Fruit fly (Drosophila melanogaster): ENCODE measurements around the gene CG9231.

CG9231 gene

DNA sequence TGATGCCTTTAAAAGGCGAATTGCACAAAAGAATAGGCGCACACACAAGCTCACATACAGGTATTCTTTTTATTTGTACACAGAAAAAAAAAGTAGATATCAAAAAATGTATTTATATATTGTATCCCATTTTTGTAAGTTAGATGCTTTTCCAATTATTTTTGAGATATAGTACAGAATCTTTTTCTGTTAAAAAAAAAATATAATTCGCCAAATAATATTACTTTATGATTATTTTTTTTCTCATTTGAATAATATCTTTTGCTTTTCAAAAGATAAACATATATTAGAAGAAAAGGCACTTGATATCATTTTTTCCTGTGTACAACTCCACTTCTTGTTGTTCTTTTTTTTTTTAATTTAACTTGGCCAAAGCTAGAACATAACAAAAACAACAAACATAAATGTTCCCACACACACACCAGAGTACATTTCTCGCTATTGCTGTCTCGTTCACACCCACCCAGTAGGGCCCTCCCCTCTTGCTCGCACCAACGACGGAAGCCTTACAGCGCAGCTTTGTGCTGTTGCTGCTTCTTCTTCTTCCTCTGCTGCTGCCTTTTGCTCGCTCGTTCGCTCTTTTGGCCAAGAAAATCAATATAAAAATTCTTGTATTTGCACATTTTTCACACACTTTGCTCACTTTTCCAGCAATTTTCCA is 49.1 kb upstream of the CG9231 start (continued):
- TF ChIP-seq rib (GFP tag; IDR thresholded peaks at IDR 0.05) (no peak), CG12942 (GFP tag; optimal IDR thresholded peaks at IDR 0.05) (peak; percentile 1), Hey (tag; optimal IDR thresholded peaks at IDR 0.05) (no peak), CG10543 (GFP tag; optimal IDR thresholded peaks at IDR 0.05) (peak; percentile 48), Gug (GFP tag; IDR thresholded peaks at IDR 0.05) (no peak; the same call in 3 of the 4 replicates), CG6689 (GFP tag; IDR thresholded peaks at IDR 0.05) (peak; percentile 87), gt (GFP tag; IDR thresholded peaks at IDR 0.05) (no peak), amos (GFP tag; IDR thresholded peaks at IDR 0.05; ENCODE audit: partially characterized antibody) (no peak), CG12219 (GFP tag; optimal IDR thresholded peaks at IDR 0.05) (no peak), klu (GFP tag; IDR thresholded peaks at IDR 0.05) (no peak; the same call in 1 of the 2 replicates), CkIIα-i1 (GFP tag; IDR thresholded peaks at IDR 0.05) (no peak), disco-r (GFP tag; optimal IDR thresholded peaks at IDR 0.05) (no peak), CG32532 (GFP tag; IDR thresholded peaks at IDR 0.05) (peak; percentile 89), H2.0 (GFP tag; IDR thresholded peaks at IDR 0.05) (peak; percentile 8; the same call in 1 of the 2 replicates), sim (GFP tag; IDR thresholded peaks at IDR 0.05) (peak; percentile 67), Dref (GFP tag; IDR thresholded peaks at IDR 0.05) (no peak), pros (GFP tag; optimal IDR thresholded peaks at IDR 0.05) (no peak), NC2β (GFP tag; optimal IDR thresholded peaks at IDR 0.05) (no peak), HHEX (GFP tag; optimal IDR thresholded peaks at IDR 0.05) (peak; percentile 51), CG9727 (GFP tag; optimal IDR thresholded peaks at IDR 0.05) (peak; percentile 84), Adf1 (GFP tag; IDR thresholded peaks at IDR 0.05) (peak; percentile 74), pnt (GFP tag; optimal IDR thresholded peaks at IDR 0.05) (no peak), ttk (GFP tag; IDR thresholded peaks at IDR 0.05) (peak; percentile 62; the same call in 1 of the 2 replicates), mld (GFP tag; IDR thresholded peaks at IDR 0.05; ENCODE audit: partially characterized antibody) (no peak), dm (GFP tag; optimal IDR thresholded peaks at IDR 0.05) (no peak), shn (GFP tag; optimal IDR thresholded peaks at IDR 0.05) (no peak), caup (GFP tag; optimal IDR thresholded peaks at IDR 0.05; ENCODE audit: severe bottlenecking) (peak; percentile 36), lbe (GFP tag; optimal IDR thresholded peaks at IDR 0.05) (no peak), CG7963 (GFP tag; IDR thresholded peaks at IDR 0.05; ENCODE audit: partially characterized antibody) (no peak), CG11398 (GFP tag; optimal IDR thresholded peaks at IDR 0.05) (no peak), HLH4C (GFP tag; IDR thresholded peaks at IDR 0.05; ENCODE audit: partially characterized antibody) (no peak), CG12236 (GFP tag; optimal IDR thresholded peaks at IDR 0.05) (no peak), yki (optimal IDR thresholded peaks at IDR 0.05) (no peak), H15 (GFP tag; IDR thresholded peaks at IDR 0.05) (no peak), jigr1 (GFP tag; IDR thresholded peaks at IDR 0.05) (no peak), CG12155 (GFP tag; optimal IDR thresholded peaks at IDR 0.05) (peak; percentile 50), eve (GFP tag; optimal IDR thresholded peaks at IDR 0.05) (peak in 1 of 2 experiments; percentile 71), CG10209 (GFP tag; optimal IDR thresholded peaks at IDR 0.05) (peak; percentile 56), CG9609 (GFP tag; optimal IDR thresholded peaks at IDR 0.05) (no peak), CG1832 (GFP tag; optimal IDR thresholded peaks at IDR 0.05) (peak; percentile 86), MTF-1 (GFP tag; optimal IDR thresholded peaks at IDR 0.05; ENCODE audit: borderline replicate concordance) (no peak), Jarid2 (GFP tag; optimal IDR thresholded peaks at IDR 0.05) (no peak), croc (GFP tag; conservative IDR thresholded peaks at IDR 0.05) (peak; percentile 60), CG2712 (tag; optimal IDR thresholded peaks at IDR 0.05) (peak; percentile 90), CG13296 (GFP tag; optimal IDR thresholded peaks at IDR 0.05) (peak; percentile 81), CG10147 (GFP tag; optimal IDR thresholded peaks at IDR 0.05) (peak; percentile 83), org-1 (GFP tag; optimal IDR thresholded peaks at IDR 0.05) (peak; percentile 52), CG6791 (GFP tag; IDR thresholded peaks at IDR 0.05; ENCODE audit: partially characterized antibody) (no peak), nerfin-1 (tag; optimal IDR thresholded peaks at IDR 0.05) (peak; percentile 69), cas (GFP tag; IDR thresholded peaks at IDR 0.05) (peak; percentile 59; the same call in 1 of the 2 replicates)

Measured in whole organism, embryonic.